Fruit fly (Drosophila melanogaster) whole organism, embryonic: ENCODE results near the gene RapGAP1.

Source experiments
- Aef1 ChIP-seq: fragments of 200-800 bp; sonication (Bioruptor generic); IDR thresholded peaks from 3 replicates; pipeline ENCODE4 v1.3.6; 2022; ENCODE audit warnings: missing biosample characterization, missing genetic modification characterization
- Antp ChIP-seq: fragments of 200-800 bp; sonication (Bioruptor generic); optimal IDR thresholded peaks from 3 replicates; lab custom pipeline; 2016; ENCODE audit warnings: missing biosample characterization, missing genetic modification characterization
- Blimp-1 ChIP-seq: fragments of 200-800 bp; sonication (Bioruptor generic); optimal IDR thresholded peaks from 3 replicates; lab custom pipeline; 2018; ENCODE audit warnings: missing biosample characterization, missing genetic modification characterization, mild to moderate bottlenecking, moderate library complexity, missing genetic modification reagents
- CG12155 ChIP-seq: fragments of 200-800 bp; sonication (Bioruptor generic); optimal IDR thresholded peaks from 3 replicates; lab custom pipeline; 2016; ENCODE audit warnings: missing biosample characterization, missing genetic modification characterization
- CG16779 ChIP-seq: fragments of 200-800 bp; sonication (Bioruptor generic); IDR thresholded peaks from 2 replicates; pipeline ENCODE4 v1.3.6; 2022; ENCODE audit warnings: missing biosample characterization, missing genetic modification characterization
- CG1832 ChIP-seq: fragments of 200-800 bp; sonication (Bioruptor generic); optimal IDR thresholded peaks from 2 replicates; lab custom pipeline; 2017; ENCODE audit warnings: missing biosample characterization, mild to moderate bottlenecking, missing genetic modification characterization, inconsistent platforms
- CG2678 ChIP-seq: fragments of 200-800 bp; sonication (Bioruptor generic); optimal IDR thresholded peaks from 3 replicates; lab custom pipeline; 2019; ENCODE audit warnings: missing biosample characterization, mild to moderate bottlenecking, missing genetic modification characterization, moderate library complexity
- CG2712 ChIP-seq: fragments of 200-800 bp; optimal IDR thresholded peaks from 3 replicates; lab custom pipeline; 2019; ENCODE audit warnings: missing biosample characterization, mild to moderate bottlenecking, missing genetic modification characterization, moderate library complexity
- CG30020 ChIP-seq: fragments of 200-800 bp; optimal IDR thresholded peaks from 2 replicates; lab custom pipeline; 2019; ENCODE audit warnings: missing biosample characterization, mild to moderate bottlenecking, missing genetic modification characterization, moderate library complexity
- CG31388 ChIP-seq: fragments of 200-800 bp; sonication (Bioruptor generic); optimal IDR thresholded peaks from 2 replicates; lab custom pipeline; 2016; ENCODE audit warnings: missing biosample characterization, missing genetic modification characterization
- CG3838 ChIP-seq: fragments of 200-800 bp; sonication (Bioruptor generic); optimal IDR thresholded peaks from 3 replicates; lab custom pipeline; 2016; ENCODE audit warnings: missing biosample characterization, missing genetic modification characterization
- CG5245 ChIP-seq: fragments of 200-800 bp; sonication (Bioruptor generic); optimal IDR thresholded peaks from 3 replicates; lab custom pipeline; 2016; ENCODE audit warnings: missing biosample characterization, missing genetic modification characterization
- CG8944 ChIP-seq: fragments of 200-800 bp; sonication (Bioruptor generic); optimal IDR thresholded peaks from 3 replicates; lab custom pipeline; 2016; ENCODE audit warnings: missing biosample characterization, missing genetic modification characterization
- CG9817 ChIP-seq: fragments of 200-800 bp; sonication (Bioruptor generic); optimal IDR thresholded peaks from 2 replicates; lab custom pipeline; 2018; ENCODE audit warnings: missing biosample characterization, mild to moderate bottlenecking, missing genetic modification characterization, moderate library complexity
- Doc2 ChIP-seq: fragments of 200-800 bp; sonication (Bioruptor generic); IDR thresholded peaks from 2 replicates; pipeline ENCODE4 v1.3.6; 2022; ENCODE audit warnings: missing biosample characterization, missing genetic modification characterization
- E2f2 ChIP-seq: fragments of 200-800 bp; sonication (Bioruptor generic); IDR thresholded peaks from 2 replicates; pipeline ENCODE4 v1.3.6; 2022; ENCODE audit warnings: missing biosample characterization, missing genetic modification characterization
- ERR ChIP-seq: fragments of 200-800 bp; sonication (Bioruptor generic); optimal IDR thresholded peaks from 2 replicates; lab custom pipeline; 2016; ENCODE audit warnings: missing biosample characterization, missing genetic modification characterization
- Fer3 ChIP-seq: fragments of 200-800 bp; sonication (Bioruptor generic); optimal IDR thresholded peaks from 2 replicates; lab custom pipeline; 2018; ENCODE audit warnings: missing biosample characterization, mild to moderate bottlenecking, missing genetic modification characterization, moderate library complexity
- H2.0 ChIP-seq: fragments of 200-800 bp; sonication (Bioruptor generic); IDR thresholded peaks from 2 replicates; pipeline ENCODE4 v1.3.6; 2022; ENCODE audit warnings: missing biosample characterization, missing genetic modification characterization
- HLHmδ ChIP-seq: fragments of 200-800 bp; sonication (Bioruptor generic); optimal IDR thresholded peaks from 2 replicates; lab custom pipeline; 2018; ENCODE audit warnings: missing biosample characterization, mild to moderate bottlenecking, missing genetic modification characterization, moderate library complexity
- Hsf ChIP-seq: fragments of 200-800 bp; sonication (Bioruptor generic); optimal IDR thresholded peaks from 3 replicates; lab custom pipeline; 2016; ENCODE audit warnings: missing biosample characterization, missing genetic modification characterization
- Meics ChIP-seq: fragments of 200-800 bp; sonication (Bioruptor generic); optimal IDR thresholded peaks from 2 replicates; lab custom pipeline; 2017; ENCODE audit warnings: missing biosample characterization, mild to moderate bottlenecking, missing genetic modification characterization
- Opbp ChIP-seq: fragments of 200-800 bp; sonication (Bioruptor generic); IDR thresholded peaks from 3 replicates; pipeline ENCODE4 v1.3.6; 2022; ENCODE audit warnings: missing biosample characterization, missing genetic modification characterization; ENCODE audit not compliant: partially characterized antibody
- Optix ChIP-seq: fragments of 200-800 bp; sonication (Bioruptor generic); IDR thresholded peaks from 3 replicates; pipeline ENCODE4 v1.3.6; 2022; ENCODE audit warnings: missing biosample characterization, missing genetic modification characterization
- amos ChIP-seq: fragments of 200-800 bp; sonication (Bioruptor generic); IDR thresholded peaks from 2 replicates; pipeline ENCODE4 v1.3.6; 2022; ENCODE audit warnings: missing biosample characterization, missing genetic modification characterization; ENCODE audit not compliant: partially characterized antibody
- bsh ChIP-seq, 2 experiments: fragments of 200-800 bp; sonication (Bioruptor generic); optimal IDR thresholded peaks; 2 replicates each; lab custom pipeline; 2017 to 2018; ENCODE audit warnings: mild to moderate bottlenecking in 2 of 2, missing biosample characterization in 2 of 2, missing genetic modification characterization in 2 of 2, moderate library complexity in 1 of 2
- cg ChIP-seq: fragments of 200-800 bp; sonication (Bioruptor generic); optimal IDR thresholded peaks from 3 replicates; lab custom pipeline; 2019; ENCODE audit warnings: missing biosample characterization, mild to moderate bottlenecking, missing genetic modification characterization, moderate library complexity
- chif ChIP-seq, 2 experiments: fragments of 200-800 bp; sonication (Bioruptor generic); optimal IDR thresholded peaks; 3 replicates each; lab custom pipeline; 2016; ENCODE audit warnings: missing biosample characterization in 2 of 2, missing genetic modification characterization in 2 of 2
- chm ChIP-seq: fragments of 200-800 bp; sonication (Bioruptor generic); IDR thresholded peaks from 2 replicates; pipeline ENCODE4 v1.3.6; 2022; ENCODE audit warnings: missing biosample characterization, missing genetic modification characterization
- disco-r ChIP-seq: fragments of 200-800 bp; sonication (Bioruptor generic); optimal IDR thresholded peaks from 2 replicates; lab custom pipeline; 2016; ENCODE audit warnings: missing biosample characterization, missing genetic modification characterization
- dmrt11E ChIP-seq: fragments of 200-800 bp; sonication (Bioruptor generic); optimal IDR thresholded peaks from 3 replicates; lab custom pipeline; 2018; ENCODE audit warnings: missing biosample characterization, mild to moderate bottlenecking, missing genetic modification characterization, moderate library complexity
- dpn ChIP-seq, 2 experiments: fragments of 200-800 bp; sonication (Bioruptor generic); optimal IDR thresholded peaks; 3 replicates each; lab custom pipeline; 2016; ENCODE audit warnings: missing biosample characterization in 2 of 2, missing genetic modification characterization in 2 of 2
- ftz-f1 ChIP-seq: fragments of 200-800 bp; sonication (Bioruptor generic); optimal IDR thresholded peaks from 2 replicates; lab custom pipeline; 2016; ENCODE audit warnings: missing biosample characterization, missing genetic modification characterization
- gcm2 ChIP-seq: fragments of 200-800 bp; sonication (Bioruptor generic); optimal IDR thresholded peaks from 2 replicates; lab custom pipeline; 2016; ENCODE audit warnings: missing biosample characterization, missing genetic modification characterization
- gfzf ChIP-seq: fragments of 200-800 bp; sonication (Bioruptor generic); optimal IDR thresholded peaks from 2 replicates; lab custom pipeline; 2016; ENCODE audit warnings: missing biosample characterization, mild to moderate bottlenecking, missing genetic modification characterization, moderate library complexity
- kah ChIP-seq: fragments of 200-800 bp; sonication (Bioruptor generic); optimal IDR thresholded peaks from 2 replicates; lab custom pipeline; 2018; ENCODE audit warnings: missing biosample characterization, mild to moderate bottlenecking, missing genetic modification characterization
- lmd ChIP-seq: fragments of 200-800 bp; sonication (Bioruptor generic); IDR thresholded peaks from 2 replicates; pipeline ENCODE4 v1.3.6; 2022; ENCODE audit warnings: missing biosample characterization, missing genetic modification characterization
- mirr ChIP-seq: fragments of 200-800 bp; sonication (Bioruptor generic); optimal IDR thresholded peaks from 3 replicates; lab custom pipeline; 2018; ENCODE audit warnings: missing biosample characterization, mild to moderate bottlenecking, missing genetic modification characterization
- nerfin-1 ChIP-seq: fragments of 200-800 bp; sonication (Bioruptor generic); optimal IDR thresholded peaks from 3 replicates; lab custom pipeline; 2019; ENCODE audit warnings: missing biosample characterization, mild to moderate bottlenecking, missing genetic modification characterization, moderate library complexity
- oc ChIP-seq: fragments of 200-800 bp; sonication (Bioruptor generic); optimal IDR thresholded peaks from 2 replicates; lab custom pipeline; 2018; ENCODE audit warnings: missing biosample characterization, mild to moderate bottlenecking, missing genetic modification characterization, moderate library complexity
- pnt ChIP-seq: fragments of 200-800 bp; sonication (Bioruptor generic); optimal IDR thresholded peaks from 3 replicates; lab custom pipeline; 2016; ENCODE audit warnings: missing biosample characterization, missing genetic modification characterization
- scrt ChIP-seq: fragments of 200-800 bp; sonication (Bioruptor generic); optimal IDR thresholded peaks from 2 replicates; lab custom pipeline; 2018; ENCODE audit warnings: missing biosample characterization, mild to moderate bottlenecking, missing genetic modification characterization, moderate library complexity
- sens-2 ChIP-seq: fragments of 200-800 bp; sonication (Bioruptor generic); IDR thresholded peaks from 2 replicates; pipeline ENCODE4 v1.3.6; 2022; ENCODE audit warnings: missing biosample characterization, missing genetic modification characterization
- slou ChIP-seq: fragments of 200-800 bp; sonication (Bioruptor generic); optimal IDR thresholded peaks from 3 replicates; lab custom pipeline; 2016; ENCODE audit warnings: missing biosample characterization, missing genetic modification characterization
- tio ChIP-seq: fragments of 200-800 bp; sonication (Bioruptor generic); optimal IDR thresholded peaks from 2 replicates; lab custom pipeline; 2017; ENCODE audit warnings: missing biosample characterization, missing genetic modification characterization, inconsistent platforms
- twi ChIP-seq: fragments of 200-800 bp; optimal IDR thresholded peaks from 2 replicates; lab custom pipeline; 2019; ENCODE audit warnings: missing biosample characterization, mild to moderate bottlenecking, missing genetic modification characterization, moderate library complexity
- usp ChIP-seq: fragments of >200 bp; optimal IDR thresholded peaks from 2 replicates; lab custom pipeline; 2017; ENCODE audit warnings: missing biosample characterization, missing genetic modification characterization
- zen2 ChIP-seq: fragments of 200-800 bp; sonication (Bioruptor generic); IDR thresholded peaks from 3 replicates; pipeline ENCODE4 v1.3.6; 2022; ENCODE audit warnings: missing biosample characterization, missing genetic modification characterization; ENCODE audit not compliant: partially characterized antibody

RapGAP1 gene

DNA sequence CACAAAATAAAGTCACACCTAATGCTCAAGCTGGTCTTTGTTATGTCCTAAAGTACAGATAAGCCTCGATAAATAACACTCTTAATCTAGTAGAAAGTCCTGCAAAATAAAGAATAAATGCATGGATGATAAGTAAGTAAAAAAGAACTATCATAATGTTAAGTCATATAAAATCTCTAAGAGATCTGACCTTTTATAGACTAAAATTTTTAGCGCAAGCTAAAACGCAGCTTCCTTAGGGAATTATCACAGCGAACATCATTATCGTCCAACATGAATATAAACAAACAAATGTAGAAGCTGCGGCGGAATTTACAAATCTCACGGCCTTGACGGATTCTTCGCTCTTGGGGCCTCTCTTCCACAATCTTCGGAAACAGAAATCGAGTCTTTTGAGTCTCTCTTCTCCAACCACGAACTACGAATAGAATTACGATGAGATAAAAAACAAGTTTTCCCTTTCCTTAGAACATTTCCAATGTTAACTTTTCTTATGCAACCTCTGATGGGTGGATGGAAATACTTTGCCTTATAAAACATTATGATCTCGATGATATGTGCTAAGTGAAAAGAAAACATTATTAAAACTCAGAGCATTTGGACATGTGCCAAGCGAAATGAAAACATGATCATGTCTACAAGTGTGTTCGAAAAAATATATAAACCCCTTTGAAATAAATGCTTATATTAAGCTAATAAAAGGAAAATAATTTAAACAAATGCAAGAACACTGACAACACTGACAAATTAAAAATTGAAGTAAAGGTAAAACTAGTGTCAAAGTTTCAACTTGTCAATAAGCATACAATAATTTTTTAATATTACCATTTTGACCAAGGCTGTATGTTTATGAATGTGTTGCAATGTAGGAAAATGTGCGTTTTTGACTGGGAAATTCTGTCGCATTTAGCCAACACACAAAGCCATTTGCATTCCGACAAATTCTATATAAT is 84.2 kb downstream of the RapGAP1 start (continued):
- TF ChIP-seq Aef1 (GFP tag; lab: Robert Waterston, UW), result peak; percentile 50; the same call in 1 of the 3 replicates
- TF ChIP-seq Meics (GFP tag; lab: Kevin White, UChicago), result peak; percentile 17
- TF ChIP-seq Doc2 (GFP tag; lab: Robert Waterston, UW), result no peak
- no peak for TF ChIP-seq oc (tag; lab: Kevin White, UChicago)
- TF ChIP-seq chif (GFP tag; optimal IDR thresholded peaks at IDR 0.05; lab: Kevin White, UChicago), result no peak
- TF ChIP-seq CG5245 (GFP tag; lab: Kevin White, UChicago), result no peak
- no peak for TF ChIP-seq CG3838
- TF ChIP-seq cg, result no peak
- no peak for TF ChIP-seq Optix
- no peak for TF ChIP-seq zen2
- TF ChIP-seq CG8944 (GFP tag; lab: Kevin White, UChicago), result peak; percentile 26
- TF ChIP-seq amos, result no peak
- TF ChIP-seq usp (GFP tag; lab: Kevin White, UChicago), result no peak
- no peak for TF ChIP-seq CG30020 (tag; lab: Kevin White, UChicago)
- TF ChIP-seq gcm2 (GFP tag; lab: Kevin White, UChicago), result no peak
- TF ChIP-seq Hsf (GFP tag; lab: Kevin White, UChicago), result peak; percentile 18
- TF ChIP-seq kah (GFP tag; lab: Kevin White, UChicago), result no peak
- peak; percentile 17 for TF ChIP-seq disco-r (GFP tag; lab: Kevin White, UChicago)
- peak; percentile 24 for TF ChIP-seq CG2678 (tag; lab: Kevin White, UChicago)
- TF ChIP-seq tio, result peak; percentile 38
- peak in 1 of 2 experiments; percentile 45 for TF ChIP-seq dpn (GFP tag; optimal IDR thresholded peaks at IDR 0.05; lab: Kevin White, UChicago)
- TF ChIP-seq Antp, result peak; percentile 51
- peak; percentile 43 for TF ChIP-seq CG9817
- TF ChIP-seq dmrt11E (tag; lab: Kevin White, UChicago), result peak; percentile 42
- TF ChIP-seq chm (GFP tag; lab: Robert Waterston, UW), result no peak
- no peak for TF ChIP-seq scrt (GFP tag; lab: Kevin White, UChicago)
- TF ChIP-seq E2f2, result peak; percentile 46; the same call in 1 of the 2 replicates
- TF ChIP-seq nerfin-1 (tag; lab: Kevin White, UChicago), result no peak
- peak; percentile 70 for TF ChIP-seq ftz-f1
- peak; percentile 60 for TF ChIP-seq CG12155 (GFP tag; lab: Kevin White, UChicago)
- peak; percentile 70; the same call in 1 of the 2 replicates for TF ChIP-seq lmd (GFP tag; lab: Robert Waterston, UW)
- TF ChIP-seq Opbp (GFP tag; lab: Robert Waterston, UW), result no peak
- TF ChIP-seq H2.0 (GFP tag; lab: Robert Waterston, UW), result peak; percentile 28; the same call in 1 of the 2 replicates
- peak; percentile 37 for TF ChIP-seq CG2712 (tag; lab: Kevin White, UChicago)
- no peak for TF ChIP-seq mirr (GFP tag; lab: Kevin White, UChicago)
- TF ChIP-seq bsh (GFP tag; optimal IDR thresholded peaks at IDR 0.05; lab: Kevin White, UChicago), result peak in 1 of 2 experiments; percentile 61
- TF ChIP-seq gfzf (GFP tag; lab: Kevin White, UChicago), result no peak
- TF ChIP-seq pnt (GFP tag; lab: Kevin White, UChicago), result no peak
- no peak for TF ChIP-seq HLHmδ (GFP tag; lab: Kevin White, UChicago)
- no peak for TF ChIP-seq CG16779 (GFP tag; lab: Robert Waterston, UW)
- TF ChIP-seq Fer3, result no peak
- no peak for TF ChIP-seq CG31388 (GFP tag; lab: Kevin White, UChicago)
- no peak for TF ChIP-seq twi (tag; lab: Kevin White, UChicago)
- TF ChIP-seq sens-2 (GFP tag; lab: Robert Waterston, UW), result no peak
- TF ChIP-seq ERR (GFP tag; lab: Kevin White, UChicago), result no peak
- no peak for TF ChIP-seq CG1832 (GFP tag; lab: Kevin White, UChicago)
- TF ChIP-seq Blimp-1, result peak; percentile 89
- TF ChIP-seq slou (GFP tag; lab: Kevin White, UChicago), result no peak
